Worm (Caenorhabditis elegans): Measurements from ENCODE around the gene C02F5.3.

ce11 chrIII:8279567-8279966, 33.9 kb downstream of the C02F5.3 start:
- no peak for TF ChIP-seq flt-1 (GFP tag; IDR thresholded peaks at IDR 0.05)
- TF ChIP-seq med-1 (GFP tag; optimal IDR thresholded peaks at IDR 0.05; ENCODE audit: insufficient read depth): no peak
- no peak for TF ChIP-seq cog-1 (tag; optimal IDR thresholded peaks at IDR 0.05)
- no peak for TF ChIP-seq T22C8.4 (GFP tag; IDR thresholded peaks at IDR 0.05)
- TF ChIP-seq klf-2 (GFP tag; conservative IDR thresholded peaks at IDR 0.05): no peak
- no peak for TF ChIP-seq ztf-29 (GFP tag; IDR thresholded peaks at IDR 0.05)
- no peak for TF ChIP-seq tab-1 (GFP tag; IDR thresholded peaks at IDR 0.05)
- no peak for TF ChIP-seq ref-1 (GFP tag; conservative IDR thresholded peaks at IDR 0.05)
- TF ChIP-seq ztf-23 (GFP tag; IDR thresholded peaks at IDR 0.05): no peak
